Fruit fly (Drosophila melanogaster): ENCODE results near the gene Ir94a.

DNA sequence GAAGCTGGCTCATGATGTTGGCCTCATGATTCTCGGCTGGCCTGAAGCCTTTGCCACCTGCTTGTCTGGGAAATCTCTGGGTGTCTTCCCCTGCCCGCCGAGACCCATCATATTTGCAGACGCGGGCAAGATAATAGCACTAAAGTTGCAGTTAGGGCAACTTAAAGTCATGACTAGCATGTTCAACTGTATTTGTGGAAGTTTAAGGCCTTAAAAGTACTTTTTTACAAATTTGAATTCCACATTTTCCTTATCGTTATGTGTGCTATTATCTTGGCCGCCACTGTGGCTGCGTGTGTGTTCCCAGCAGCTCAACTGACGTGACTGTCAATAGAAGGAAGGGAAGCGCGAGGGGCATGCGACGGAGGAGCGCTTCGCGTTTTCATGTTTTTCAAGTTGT, 25.9 kb downstream of the Ir94a start:
- peak; percentile 85 for TF ChIP-seq dsx (GFP tag; optimal IDR thresholded peaks at IDR 0.05; ENCODE audit: poor library complexity, severe bottlenecking)
- peak; percentile 74 for TF ChIP-seq CG8319 (GFP tag; optimal IDR thresholded peaks at IDR 0.05)
- TF ChIP-seq ss (GFP tag; optimal IDR thresholded peaks at IDR 0.05), result peak; percentile 90 to 96
- TF ChIP-seq Lpt (GFP tag; optimal IDR thresholded peaks at IDR 0.05), result peak; percentile 90
- no peak for TF ChIP-seq Eip93F (GFP tag; optimal IDR thresholded peaks at IDR 0.05)
- TF ChIP-seq fd59A (GFP tag; optimal IDR thresholded peaks at IDR 0.05), result peak; percentile 87
- TF ChIP-seq pdm3 (GFP tag; optimal IDR thresholded peaks at IDR 0.05), result peak; percentile 82
- peak; percentile 88 for TF ChIP-seq Gug (GFP tag; IDR thresholded peaks at IDR 0.05)
- TF ChIP-seq CG34406 (GFP tag; optimal IDR thresholded peaks at IDR 0.05), result peak; percentile 77
- TF ChIP-seq lz (GFP tag; optimal IDR thresholded peaks at IDR 0.05), result peak; percentile 66
